Fruit fly (Drosophila melanogaster): Measurements from ENCODE around the gene CG43115.
A peak's percentile ranks its signal among the peaks of the same experiment; 100 is the strongest.

CG43115 gene

DNA sequence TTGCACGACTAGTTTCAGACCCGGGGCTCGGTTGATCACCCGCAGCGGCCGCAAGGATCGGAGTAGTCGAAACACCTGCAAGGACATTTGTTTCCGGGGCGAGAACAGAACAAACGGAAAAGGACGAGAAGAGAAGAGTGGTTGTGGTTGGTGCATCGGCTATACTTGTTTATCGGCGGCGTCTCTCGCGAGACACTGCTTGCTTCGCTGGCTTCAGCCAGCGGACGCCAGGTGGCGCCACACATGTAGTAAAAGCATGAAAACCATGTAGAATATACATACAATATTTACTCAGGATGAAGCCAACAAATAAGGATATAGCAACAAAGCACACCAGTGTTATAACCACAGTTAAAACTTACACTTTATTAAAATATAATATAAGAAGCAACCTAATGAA lies 43.7 kb upstream of the CG43115 start (continued):
- TF ChIP-seq CG17802 (tag; optimal IDR thresholded peaks at IDR 0.05) (peak; percentile 39), emc (GFP tag; optimal IDR thresholded peaks at IDR 0.05) (no peak), trh (GFP tag; optimal IDR thresholded peaks at IDR 0.05) (no peak), Antp (GFP tag; optimal IDR thresholded peaks at IDR 0.05) (peak; percentile 45), dati (GFP tag; IDR thresholded peaks at IDR 0.05) (no peak), CG7928 (GFP tag; optimal IDR thresholded peaks at IDR 0.05) (no peak), MBD-R2 (GFP tag; IDR thresholded peaks at IDR 0.05) (0 out of 2 replicates have a peak, but pooled peaks have one; percentile 30), unpg (GFP tag; optimal IDR thresholded peaks at IDR 0.05) (no peak), Camta (GFP tag; optimal IDR thresholded peaks at IDR 0.05) (peak; percentile 22), esg (GFP tag; conservative IDR thresholded peaks at IDR 0.05) (no peak), kah (GFP tag; optimal IDR thresholded peaks at IDR 0.05) (no peak), Hr78 (GFP tag; optimal IDR thresholded peaks at IDR 0.05) (no peak), sna (GFP tag; IDR thresholded peaks at IDR 0.05; ENCODE audit: partially characterized antibody) (no peak), ase (GFP tag; IDR thresholded peaks at IDR 0.05) (no peak), CG7271 (tag; optimal IDR thresholded peaks at IDR 0.05) (no peak), Chrac-16 (GFP tag; optimal IDR thresholded peaks at IDR 0.05) (peak; percentile 38), insv (GFP tag; optimal IDR thresholded peaks at IDR 0.05) (peak in 1 of 2 experiments; percentile 4), Dbx (GFP tag; IDR thresholded peaks at IDR 0.05) (peak; percentile 68; the same call in 2 of the 3 replicates), caup (GFP tag; optimal IDR thresholded peaks at IDR 0.05; ENCODE audit: severe bottlenecking) (peak; percentile 35), CG14860 (GFP tag; IDR thresholded peaks at IDR 0.05; ENCODE audit: partially characterized antibody) (no peak), maf-S (GFP tag; optimal IDR thresholded peaks at IDR 0.05) (no peak), chif (GFP tag; optimal IDR thresholded peaks at IDR 0.05) (peak in 1 of 2 experiments; percentile 58), CG12236 (GFP tag; optimal IDR thresholded peaks at IDR 0.05) (no peak), NC2β (GFP tag; optimal IDR thresholded peaks at IDR 0.05) (no peak), Rx (GFP tag; IDR thresholded peaks at IDR 0.05) (peak; percentile 24; the same call in 1 of the 2 replicates), kay (GFP tag; optimal IDR thresholded peaks at IDR 0.05) (no peak), gsb-n (tag; optimal IDR thresholded peaks at IDR 0.05) (no peak), mld (GFP tag; IDR thresholded peaks at IDR 0.05; ENCODE audit: partially characterized antibody) (no peak), CG2116 (GFP tag; optimal IDR thresholded peaks at IDR 0.05) (peak; percentile 14), stc (GFP tag; IDR thresholded peaks at IDR 0.05) (no peak), CG7372 (GFP tag; IDR thresholded peaks at IDR 0.05) (peak; percentile 56; the same call in 1 of the 2 replicates), abd-A (tag; optimal IDR thresholded peaks at IDR 0.05) (no peak), tup (GFP tag; optimal IDR thresholded peaks at IDR 0.05) (no peak), inv (GFP tag; IDR thresholded peaks at IDR 0.05; ENCODE audit: partially characterized antibody) (no peak), CG7357 (GFP tag; IDR thresholded peaks at IDR 0.05) (no peak), al (GFP tag; IDR thresholded peaks at IDR 0.05) (0 out of 2 replicates have a peak, but pooled peaks have one; percentile 9), CG3995 (GFP tag; optimal IDR thresholded peaks at IDR 0.05) (no peak), CG17186 (GFP tag; optimal IDR thresholded peaks at IDR 0.05) (peak; percentile 22), CG7786 (GFP tag; optimal IDR thresholded peaks at IDR 0.05) (no peak), Jarid2 (GFP tag; optimal IDR thresholded peaks at IDR 0.05) (peak; percentile 12), tgo (GFP tag; IDR thresholded peaks at IDR 0.05) (peak; percentile 27; the same call in 1 of the 3 replicates), CG11456 (GFP tag; IDR thresholded peaks at IDR 0.05) (peak; percentile 89), CG15479 (GFP tag; optimal IDR thresholded peaks at IDR 0.05) (no peak), sug (tag; optimal IDR thresholded peaks at IDR 0.05) (no peak), ewg (GFP tag; optimal IDR thresholded peaks at IDR 0.05) (peak; percentile 42), trem (tag; optimal IDR thresholded peaks at IDR 0.05) (no peak), hth (optimal IDR thresholded peaks at IDR 0.05) (no peak), BEAF-32 (GFP tag; optimal IDR thresholded peaks at IDR 0.05) (no peak), dimm (GFP tag; IDR thresholded peaks at IDR 0.05) (no peak), TFAM (GFP tag; optimal IDR thresholded peaks at IDR 0.05) (no peak), CG4360 (GFP tag; IDR thresholded peaks at IDR 0.05) (no peak)

Data from whole organism, embryonic.